Fruit fly (Drosophila melanogaster) whole organism: ENCODE results near the gene CG10874.

ENCODE experiments used
- CG8478 ChIP-seq: fragments of >200 bp; optimal IDR thresholded peaks from 2 replicates; lab custom pipeline; 2018; ENCODE audit warnings: inconsistent platforms
- Dll ChIP-seq: fragments of >200 bp; optimal IDR thresholded peaks from 2 replicates; lab custom pipeline; 2017
- EcR ChIP-seq, 2 experiments: fragments of >200 bp; optimal IDR thresholded peaks; 2 replicates each; lab custom pipeline; 2017; ENCODE audit warnings: missing biosample characterization in 2 of 2, missing genetic modification characterization in 2 of 2, missing genetic modification reagents in 2 of 2
- pan ChIP-seq: fragments of >200 bp; optimal IDR thresholded peaks from 2 replicates; lab custom pipeline; 2017
- psq ChIP-seq: fragments of >200 bp; optimal IDR thresholded peaks from 2 replicates; lab custom pipeline; 2017
- usp ChIP-seq: fragments of >200 bp; optimal IDR thresholded peaks from 2 replicates; lab custom pipeline; 2017; ENCODE audit warnings: missing biosample characterization, missing genetic modification characterization, mixed read lengths

Gene CG10874

dm6 chr2L:2177969-2178809 lies 14.0 kb downstream of the CG10874 start, which contains the start of gene aop:
Gene aop, minus strand, starts transcription at chr2L:2178754.
- TF ChIP-seq usp (GFP tag; lab: Kevin White, UChicago): no peak
- TF ChIP-seq pan: no peak

- TF ChIP-seq usp (GFP tag; lab: Kevin White, UChicago) (no peak), pan (no peak), EcR (GFP tag; optimal IDR thresholded peaks at IDR 0.05; lab: Kevin White, UChicago) (no peak), CG8478 (lab: Kevin White, UChicago) (no peak), Dll (lab: Kevin White, UChicago) (no peak), psq (lab: Kevin White, UChicago) (no peak)
Observed at dm6 chr2L:2177312-2177968, 14.7 kb downstream of the CG10874 start.

dm6 chr2L:2175930-2176643 lies 16.1 kb downstream of the CG10874 start:
- TF ChIP-seq Dll (lab: Kevin White, UChicago) (no peak), EcR (GFP tag; optimal IDR thresholded peaks at IDR 0.05; lab: Kevin White, UChicago) (no peak), CG8478 (lab: Kevin White, UChicago) (no peak), usp (GFP tag; lab: Kevin White, UChicago) (no peak), psq (lab: Kevin White, UChicago) (no peak), pan (no peak)

- peak; percentile 24 for TF ChIP-seq CG8478 (lab: Kevin White, UChicago)
- TF ChIP-seq EcR (GFP tag; optimal IDR thresholded peaks at IDR 0.05; lab: Kevin White, UChicago): peak; percentile 56 to 73
- no peak for TF ChIP-seq pan
Observed at dm6 chr2L:2175090-2175830, 16.9 kb downstream of the CG10874 start.

- no peak for TF ChIP-seq psq (lab: Kevin White, UChicago)
- no peak for TF ChIP-seq CG8478 (lab: Kevin White, UChicago)
- no peak for TF ChIP-seq pan
Observed at dm6 chr2L:2173604-2174003, 18.6 kb downstream of the CG10874 start.

- TF ChIP-seq pan: no peak
- TF ChIP-seq CG8478 (lab: Kevin White, UChicago): no peak
- TF ChIP-seq usp (GFP tag; lab: Kevin White, UChicago): no peak
- no peak for TF ChIP-seq psq (lab: Kevin White, UChicago)
- TF ChIP-seq Dll (lab: Kevin White, UChicago): no peak
- no peak for TF ChIP-seq EcR (GFP tag; optimal IDR thresholded peaks at IDR 0.05; lab: Kevin White, UChicago)
Observed at dm6 chr2L:2173191-2173590, 19.0 kb downstream of the CG10874 start.

dm6 chr2L:2172460-2173121 lies 19.6 kb downstream of the CG10874 start:
- TF ChIP-seq usp (GFP tag; lab: Kevin White, UChicago): no peak
- TF ChIP-seq psq (lab: Kevin White, UChicago): no peak
- no peak for TF ChIP-seq Dll (lab: Kevin White, UChicago)
- no peak for TF ChIP-seq pan
- no peak for TF ChIP-seq CG8478 (lab: Kevin White, UChicago)
- no peak for TF ChIP-seq EcR (GFP tag; optimal IDR thresholded peaks at IDR 0.05; lab: Kevin White, UChicago)

- TF ChIP-seq EcR (GFP tag; optimal IDR thresholded peaks at IDR 0.05; lab: Kevin White, UChicago) (no peak), CG8478 (lab: Kevin White, UChicago) (no peak), psq (lab: Kevin White, UChicago) (no peak), Dll (lab: Kevin White, UChicago) (no peak), pan (no peak), usp (GFP tag; lab: Kevin White, UChicago) (no peak)
Observed at dm6 chr2L:2171366-2172078, 20.7 kb downstream of the CG10874 start.

- no peak for TF ChIP-seq CG8478 (lab: Kevin White, UChicago)
- no peak for TF ChIP-seq psq (lab: Kevin White, UChicago)
- TF ChIP-seq EcR (GFP tag; optimal IDR thresholded peaks at IDR 0.05; lab: Kevin White, UChicago): peak in 1 of 2 experiments; percentile 79
Observed at dm6 chr2L:2168894-2169456, 23.2 kb downstream of the CG10874 start.

- TF ChIP-seq psq (lab: Kevin White, UChicago) (no peak), Dll (lab: Kevin White, UChicago) (no peak), CG8478 (lab: Kevin White, UChicago) (no peak)
Observed at dm6 chr2L:2168184-2168893, 23.8 kb downstream of the CG10874 start.
